Fruit fly (Drosophila melanogaster) whole organism, embryonic: ENCODE results near the gene Ubc4.

Experiments used
- Awh ChIP-seq: fragments of 200-800 bp; sonication (Bioruptor generic); IDR thresholded peaks from 2 replicates; pipeline ENCODE4, ENCODE4 v1.3.6; 2022; ENCODE audit warnings: missing biosample characterization, missing genetic modification characterization
- B-H2 ChIP-seq: fragments of 200-800 bp; sonication (Bioruptor generic); optimal IDR thresholded peaks from 2 replicates; lab custom pipeline; 2018; ENCODE audit warnings: missing biosample characterization, mild to moderate bottlenecking, missing genetic modification characterization
- CG10209 ChIP-seq: fragments of 200-800 bp; sonication (Bioruptor generic); optimal IDR thresholded peaks from 3 replicates; lab custom pipeline; 2017; ENCODE audit warnings: missing biosample characterization, mild to moderate bottlenecking, missing genetic modification characterization, missing genetic modification reagents
- CG11398 ChIP-seq: fragments of 200-800 bp; sonication (Bioruptor generic); optimal IDR thresholded peaks from 2 replicates; lab custom pipeline; 2016; ENCODE audit warnings: missing biosample characterization, missing genetic modification characterization
- CG11456 ChIP-seq: fragments of 200-800 bp; sonication (Bioruptor generic); IDR thresholded peaks from 3 replicates; pipeline ENCODE4 v1.3.6; 2022; ENCODE audit warnings: missing biosample characterization, missing genetic modification characterization
- CG13424 ChIP-seq: fragments of 200-800 bp; sonication (Bioruptor generic); optimal IDR thresholded peaks from 2 replicates; lab custom pipeline; 2019; ENCODE audit warnings: missing biosample characterization, mild to moderate bottlenecking, missing genetic modification characterization, moderate library complexity
- CG14050 ChIP-seq: fragments of 200-800 bp; sonication (Bioruptor generic); IDR thresholded peaks from 3 replicates; pipeline ENCODE4 v1.3.6; 2022; ENCODE audit warnings: missing biosample characterization, missing genetic modification characterization
- CG18764 ChIP-seq: fragments of 200-800 bp; sonication (Bioruptor generic); optimal IDR thresholded peaks from 3 replicates; lab custom pipeline; 2016; ENCODE audit warnings: missing biosample characterization, missing genetic modification characterization
- CG2875 ChIP-seq: fragments of 200-800 bp; sonication (Bioruptor generic); optimal IDR thresholded peaks from 2 replicates; lab custom pipeline; 2017; ENCODE audit warnings: missing biosample characterization, mild to moderate bottlenecking, missing genetic modification characterization, missing genetic modification reagents
- CG31388 ChIP-seq: fragments of 200-800 bp; sonication (Bioruptor generic); optimal IDR thresholded peaks from 2 replicates; lab custom pipeline; 2016; ENCODE audit warnings: missing biosample characterization, missing genetic modification characterization
- CG3838 ChIP-seq: fragments of 200-800 bp; sonication (Bioruptor generic); optimal IDR thresholded peaks from 3 replicates; lab custom pipeline; 2016; ENCODE audit warnings: missing biosample characterization, missing genetic modification characterization
- CG42726 ChIP-seq: fragments of 200-800 bp; sonication (Bioruptor generic); IDR thresholded peaks from 2 replicates; pipeline ENCODE4 v1.3.6; 2022; ENCODE audit warnings: missing biosample characterization, missing genetic modification characterization; ENCODE audit not compliant: partially characterized antibody
- CG4424 ChIP-seq: fragments of 200-800 bp; sonication (Bioruptor generic); optimal IDR thresholded peaks from 3 replicates; lab custom pipeline; 2016; ENCODE audit warnings: missing biosample characterization, missing genetic modification characterization
- CG6175 ChIP-seq: fragments of 200-800 bp; sonication (Bioruptor generic); IDR thresholded peaks from 3 replicates; pipeline ENCODE4 v1.3.6; 2022; ENCODE audit warnings: missing biosample characterization, missing genetic modification characterization
- CG7271 ChIP-seq: fragments of 200-800 bp; sonication (Bioruptor generic); optimal IDR thresholded peaks from 2 replicates; lab custom pipeline; 2018; ENCODE audit warnings: missing biosample characterization, mild to moderate bottlenecking, missing genetic modification characterization, moderate library complexity
- CG7556 ChIP-seq: fragments of 200-800 bp; sonication (Bioruptor generic); optimal IDR thresholded peaks from 2 replicates; lab custom pipeline; 2017; ENCODE audit warnings: missing biosample characterization, mild to moderate bottlenecking, missing genetic modification characterization
- CG8478 ChIP-seq: fragments of >200 bp; optimal IDR thresholded peaks from 2 replicates; lab custom pipeline; 2018
- CG8944 ChIP-seq: fragments of 200-800 bp; sonication (Bioruptor generic); optimal IDR thresholded peaks from 3 replicates; lab custom pipeline; 2016; ENCODE audit warnings: missing biosample characterization, missing genetic modification characterization
- CTCF ChIP-seq: fragments of 200-800 bp; sonication (Bioruptor generic); optimal IDR thresholded peaks from 2 replicates; lab custom pipeline; 2017; ENCODE audit warnings: missing biosample characterization, mild to moderate bottlenecking, missing genetic modification characterization, moderate library complexity
- CoRest ChIP-seq: fragments of 200-800 bp; sonication (Bioruptor generic); optimal IDR thresholded peaks from 3 replicates; lab custom pipeline; 2018; ENCODE audit warnings: missing biosample characterization, mild to moderate bottlenecking, missing genetic modification characterization, moderate library complexity
- Dad ChIP-seq: fragments of 200-800 bp; sonication (Bioruptor generic); optimal IDR thresholded peaks from 3 replicates; lab custom pipeline; 2016; ENCODE audit warnings: missing biosample characterization, missing genetic modification characterization
- Drgx ChIP-seq: fragments of 200-800 bp; sonication (Bioruptor generic); IDR thresholded peaks from 2 replicates; pipeline ENCODE4 v1.3.6; 2022; ENCODE audit warnings: missing biosample characterization, missing genetic modification characterization
- HLH54F ChIP-seq: fragments of 200-800 bp; sonication (Bioruptor generic); optimal IDR thresholded peaks from 3 replicates; lab custom pipeline; 2016; ENCODE audit warnings: missing biosample characterization, missing genetic modification characterization
- Hr78 ChIP-seq, 2 experiments: fragments of 200-800 bp in 1 of 2; fragments of >200 bp in 1 of 2; sonication (Bioruptor generic) in 1 of 2; optimal IDR thresholded peaks; 2 replicates each; lab custom pipeline; 2017 to 2019; ENCODE audit warnings: missing biosample characterization in 2 of 2, missing genetic modification characterization in 2 of 2, mild to moderate bottlenecking in 1 of 2, moderate library complexity in 1 of 2
- MESR4 ChIP-seq: fragments of 200-800 bp; sonication (Bioruptor generic); optimal IDR thresholded peaks from 2 replicates; lab custom pipeline; 2018; ENCODE audit warnings: missing biosample characterization, mild to moderate bottlenecking, missing genetic modification characterization, moderate library complexity
- MTF-1 ChIP-seq: fragments of 200-800 bp; sonication (Bioruptor generic); optimal IDR thresholded peaks from 2 replicates; lab custom pipeline; 2018; ENCODE audit warnings: missing biosample characterization, mild to moderate bottlenecking, missing genetic modification characterization, borderline replicate concordance
- Neu2 ChIP-seq: fragments of 200-800 bp; sonication (Bioruptor generic); optimal IDR thresholded peaks from 3 replicates; lab custom pipeline; 2016; ENCODE audit warnings: missing biosample characterization, missing genetic modification characterization, borderline replicate concordance
- Nf-YC ChIP-seq: fragments of 200-800 bp; optimal IDR thresholded peaks from 3 replicates; lab custom pipeline; 2019; ENCODE audit warnings: missing biosample characterization, mild to moderate bottlenecking, missing genetic modification characterization, moderate library complexity
- NfI ChIP-seq: fragments of 200-800 bp; sonication (Bioruptor generic); optimal IDR thresholded peaks from 3 replicates; lab custom pipeline; 2018; ENCODE audit warnings: missing biosample characterization, mild to moderate bottlenecking, missing genetic modification characterization, moderate library complexity
- Opbp ChIP-seq: fragments of 200-800 bp; sonication (Bioruptor generic); IDR thresholded peaks from 3 replicates; pipeline ENCODE4 v1.3.6; 2022; ENCODE audit warnings: missing biosample characterization, missing genetic modification characterization; ENCODE audit not compliant: partially characterized antibody
- Rfx ChIP-seq: fragments of 200-800 bp; sonication (Bioruptor generic); IDR thresholded peaks from 2 replicates; pipeline ENCODE4 v1.3.6; 2022; ENCODE audit warnings: missing biosample characterization, missing genetic modification characterization
- Stat92E ChIP-seq, 3 experiments: fragments of >200 bp in 2 of 3; fragments of 200-800 bp in 1 of 3; sonication (Bioruptor generic) in 1 of 3; optimal IDR thresholded peaks; 2 replicates each; lab custom pipeline; 2017 to 2019; ENCODE audit warnings: missing biosample characterization in 3 of 3, missing genetic modification characterization in 3 of 3, mild to moderate bottlenecking in 1 of 3, moderate library complexity in 1 of 3
- aop ChIP-seq: fragments of 200-800 bp; sonication (Bioruptor generic); IDR thresholded peaks from 2 replicates; pipeline ENCODE4 v1.3.6; 2022; ENCODE audit warnings: missing biosample characterization, missing genetic modification characterization
- cato ChIP-seq: fragments of 200-800 bp; sonication (Bioruptor generic); optimal IDR thresholded peaks from 2 replicates; lab custom pipeline; 2016; ENCODE audit warnings: missing biosample characterization, missing genetic modification characterization, borderline replicate concordance
- corto ChIP-seq: fragments of 200-800 bp; sonication (Bioruptor generic); optimal IDR thresholded peaks from 2 replicates; lab custom pipeline; 2016; ENCODE audit warnings: missing biosample characterization, mild to moderate bottlenecking, missing genetic modification characterization, moderate library complexity
- disco-r ChIP-seq: fragments of 200-800 bp; sonication (Bioruptor generic); optimal IDR thresholded peaks from 2 replicates; lab custom pipeline; 2016; ENCODE audit warnings: missing biosample characterization, missing genetic modification characterization
- dmrt11E ChIP-seq: fragments of 200-800 bp; sonication (Bioruptor generic); optimal IDR thresholded peaks from 3 replicates; lab custom pipeline; 2018; ENCODE audit warnings: missing biosample characterization, mild to moderate bottlenecking, missing genetic modification characterization, moderate library complexity
- dysf ChIP-seq: fragments of 200-800 bp; sonication (Bioruptor generic); IDR thresholded peaks from 3 replicates; pipeline ENCODE4 v1.3.6; 2022; ENCODE audit warnings: missing biosample characterization, missing genetic modification characterization
- ems ChIP-seq: fragments of 200-800 bp; sonication (Bioruptor generic); optimal IDR thresholded peaks from 3 replicates; lab custom pipeline; 2016; ENCODE audit warnings: missing biosample characterization, missing genetic modification characterization
- en ChIP-seq: fragments of 200-800 bp; sonication (Bioruptor generic); optimal IDR thresholded peaks from 2 replicates; lab custom pipeline; 2016; ENCODE audit warnings: missing biosample characterization, missing genetic modification characterization
- jing ChIP-seq: fragments of 200-800 bp; sonication (Bioruptor generic); optimal IDR thresholded peaks from 2 replicates; lab custom pipeline; 2018; ENCODE audit warnings: missing biosample characterization, mild to moderate bottlenecking, missing genetic modification characterization
- ken ChIP-seq: fragments of 200-800 bp; sonication (Bioruptor generic); IDR thresholded peaks from 3 replicates; pipeline ENCODE4 v1.3.6; 2022; ENCODE audit warnings: missing biosample characterization, missing genetic modification characterization
- lilli ChIP-seq: fragments of 200-800 bp; sonication (Bioruptor generic); optimal IDR thresholded peaks from 3 replicates; lab custom pipeline; 2016; ENCODE audit warnings: missing biosample characterization, missing genetic modification characterization
- pzg ChIP-seq: fragments of 200-800 bp; sonication (Bioruptor generic); optimal IDR thresholded peaks from 3 replicates; lab custom pipeline; 2018; ENCODE audit warnings: missing biosample characterization, mild to moderate bottlenecking, missing genetic modification characterization, moderate library complexity
- seq ChIP-seq: fragments of 200-800 bp; sonication (Bioruptor generic); IDR thresholded peaks from 2 replicates; pipeline ENCODE4 v1.3.6; 2022; ENCODE audit warnings: missing biosample characterization, missing genetic modification characterization
- slbo ChIP-seq: fragments of 200-800 bp; sonication (Bioruptor generic); IDR thresholded peaks from 2 replicates; pipeline ENCODE4 v1.3.6; 2022; ENCODE audit warnings: missing biosample characterization, missing genetic modification characterization
- sr ChIP-seq: fragments of 200-800 bp; sonication (Bioruptor generic); IDR thresholded peaks from 3 replicates; pipeline ENCODE4 v1.3.6; 2022; ENCODE audit warnings: missing biosample characterization, missing genetic modification characterization
- ssp ChIP-seq: fragments of 200-800 bp; sonication (Bioruptor generic); IDR thresholded peaks from 2 replicates; pipeline ENCODE4 v1.3.6; 2022; ENCODE audit warnings: missing biosample characterization, missing genetic modification characterization
- tx ChIP-seq: fragments of 200-800 bp; sonication (Bioruptor generic); optimal IDR thresholded peaks from 2 replicates; lab custom pipeline; 2016; ENCODE audit warnings: missing biosample characterization, missing genetic modification characterization
- vvl ChIP-seq: fragments of 200-800 bp; sonication (Bioruptor generic); IDR thresholded peaks from 2 replicates; pipeline ENCODE4 v1.3.6; 2022; ENCODE audit warnings: missing biosample characterization, missing genetic modification characterization
- zen ChIP-seq: fragments of 200-800 bp; sonication (Bioruptor generic); optimal IDR thresholded peaks from 3 replicates; lab custom pipeline; 2018; ENCODE audit warnings: missing biosample characterization, mild to moderate bottlenecking, missing genetic modification characterization, moderate library complexity

Gene Ubc4

DNA sequence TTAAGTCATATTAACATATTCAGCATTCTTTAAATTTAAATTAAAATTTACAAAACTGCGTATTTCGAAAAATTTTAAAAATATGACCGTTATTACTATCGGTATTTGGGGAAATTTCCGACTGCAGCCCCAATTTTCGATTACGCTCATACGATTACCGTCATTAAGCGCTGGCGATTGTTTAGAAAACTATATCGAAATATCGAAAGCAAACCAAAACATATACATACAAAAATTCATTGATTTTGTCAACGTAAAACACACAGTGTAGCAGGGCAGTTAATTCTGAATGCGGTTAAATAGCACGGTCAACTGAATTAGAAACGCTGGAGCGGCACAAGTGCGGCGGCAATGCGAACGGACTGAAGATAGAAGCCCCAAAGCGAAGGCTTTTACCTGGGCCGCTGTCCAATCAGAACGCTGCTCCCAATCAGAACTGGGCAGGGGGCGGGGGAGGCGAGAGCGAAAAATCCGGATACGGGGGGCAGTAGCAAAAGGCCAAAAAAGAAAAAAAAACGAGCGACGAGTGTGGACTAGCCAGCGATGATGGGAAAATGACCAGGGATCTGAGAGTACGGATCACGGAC lies 6.1 kb downstream of the Ubc4 start, which contains the start of gene CG16711 (continued):
- TF ChIP-seq ems (no peak), B-H2 (GFP tag; lab: Kevin White, UChicago) (no peak), vvl (GFP tag; lab: Robert Waterston, UW) (peak; percentile 30; the same call in 1 of the 2 replicates), seq (GFP tag; lab: Robert Waterston, UW) (no peak), pzg (GFP tag; lab: Kevin White, UChicago) (peak; percentile 60), cato (GFP tag; lab: Kevin White, UChicago) (no peak), CoRest (tag; lab: Kevin White, UChicago) (peak; percentile 69), Rfx (GFP tag; lab: Robert Waterston, UW) (no peak), CG11456 (GFP tag; lab: Robert Waterston, UW) (no peak), ken (GFP tag; lab: Robert Waterston, UW) (no peak), tx (GFP tag; lab: Kevin White, UChicago) (no peak), Awh (GFP tag; lab: Robert Waterston, UW) (no peak), sr (no peak), MTF-1 (GFP tag; lab: Kevin White, UChicago) (no peak), corto (GFP tag; lab: Kevin White, UChicago) (no peak), CG8944 (GFP tag; lab: Kevin White, UChicago) (no peak), CG42726 (GFP tag; lab: Robert Waterston, UW) (peak; percentile 94), Neu2 (GFP tag; lab: Kevin White, UChicago) (peak; percentile 37), CG8478 (lab: Kevin White, UChicago) (no peak), NfI (no peak), Hr78 (GFP tag; optimal IDR thresholded peaks at IDR 0.05; lab: Kevin White, UChicago) (no peak), en (no peak), HLH54F (GFP tag; lab: Kevin White, UChicago) (no peak), CG14050 (GFP tag; lab: Robert Waterston, UW) (no peak), CG31388 (GFP tag; lab: Kevin White, UChicago) (no peak), CG11398 (GFP tag; lab: Kevin White, UChicago) (no peak), CG6175 (GFP tag; lab: Robert Waterston, UW) (no peak), zen (tag; lab: Kevin White, UChicago) (peak; percentile 21), CG18764 (GFP tag; lab: Kevin White, UChicago) (no peak), MESR4 (GFP tag; lab: Kevin White, UChicago) (peak; percentile 96), CG4424 (GFP tag; lab: Kevin White, UChicago) (no peak), CG10209 (GFP tag; lab: Kevin White, UChicago) (no peak), Opbp (GFP tag; lab: Robert Waterston, UW) (peak; percentile 95), Drgx (GFP tag; lab: Robert Waterston, UW) (no peak), CG7271 (tag; lab: Kevin White, UChicago) (no peak), CTCF (GFP tag; lab: Kevin White, UChicago) (no peak), lilli (GFP tag; lab: Kevin White, UChicago) (no peak), CG3838 (GFP tag; lab: Kevin White, UChicago) (no peak), CG7556 (no peak), CG13424 (tag; lab: Kevin White, UChicago) (no peak), slbo (GFP tag; lab: Robert Waterston, UW) (no peak), jing (GFP tag; lab: Kevin White, UChicago) (no peak), Dad (no peak), dmrt11E (tag; lab: Kevin White, UChicago) (no peak), aop (GFP tag; lab: Robert Waterston, UW) (no peak), ssp (no peak), Nf-YC (tag; lab: Kevin White, UChicago) (peak; percentile 97), CG2875 (GFP tag; lab: Kevin White, UChicago) (no peak), disco-r (GFP tag; lab: Kevin White, UChicago) (no peak), Stat92E (GFP tag; optimal IDR thresholded peaks at IDR 0.05; lab: Kevin White, UChicago) (no peak), dysf (no peak)
